Fruit fly (Drosophila melanogaster) whole organism, prepupa: ENCODE results near the gene CG33995.

Experiments
- Blimp-1 ChIP-seq: fragments of 200-800 bp; sonication (Bioruptor generic); optimal IDR thresholded peaks from 3 replicates; lab custom pipeline; 2017; ENCODE audit warnings: missing biosample characterization, missing genetic modification characterization, mild to moderate bottlenecking, moderate library complexity, missing genetic modification reagents
- CG10631 ChIP-seq: fragments of 200-800 bp; sonication (Bioruptor generic); optimal IDR thresholded peaks from 2 replicates; lab custom pipeline; 2016; ENCODE audit warnings: missing biosample characterization, missing genetic modification characterization
- CG10669 ChIP-seq: fragments of 200-800 bp; sonication (Bioruptor generic); optimal IDR thresholded peaks from 3 replicates; lab custom pipeline; 2018; ENCODE audit warnings: missing biosample characterization, mild to moderate bottlenecking, missing genetic modification characterization, moderate library complexity
- CG11294 ChIP-seq: fragments of 200-800 bp; sonication (Bioruptor generic); IDR thresholded peaks from 2 replicates; pipeline ENCODE4 v1.3.6; 2022; ENCODE audit warnings: missing biosample characterization, missing genetic modification characterization
- CG11762 ChIP-seq: fragments of 200-800 bp; sonication (Bioruptor generic); optimal IDR thresholded peaks from 3 replicates; lab custom pipeline; 2016; ENCODE audit warnings: missing biosample characterization, missing genetic modification characterization; ENCODE audit not compliant: insufficient read depth
- CG11902 ChIP-seq: fragments of 200-800 bp; sonication (Bioruptor generic); optimal IDR thresholded peaks from 3 replicates; lab custom pipeline; 2016; ENCODE audit warnings: missing biosample characterization, missing genetic modification characterization
- CG15336 ChIP-seq: fragments of 200-800 bp; sonication (Bioruptor generic); IDR thresholded peaks from 2 replicates; pipeline ENCODE4 v1.3.6; 2022; ENCODE audit warnings: missing biosample characterization, missing genetic modification characterization
- CG1621 ChIP-seq: fragments of 200-800 bp; sonication (Bioruptor generic); optimal IDR thresholded peaks from 3 replicates; lab custom pipeline; 2018; ENCODE audit warnings: missing biosample characterization, mild to moderate bottlenecking, missing genetic modification characterization
- CG16779 ChIP-seq: fragments of 200-800 bp; sonication (Bioruptor generic); optimal IDR thresholded peaks from 3 replicates; lab custom pipeline; 2017; ENCODE audit warnings: missing biosample characterization, mild to moderate bottlenecking, missing genetic modification characterization
- CG34406 ChIP-seq: fragments of 200-800 bp; sonication (Bioruptor generic); optimal IDR thresholded peaks from 3 replicates; lab custom pipeline; 2016; ENCODE audit warnings: missing biosample characterization, missing genetic modification characterization
- CG6163 ChIP-seq: fragments of 200-800 bp; sonication (Bioruptor generic); IDR thresholded peaks from 3 replicates; pipeline ENCODE4 v1.3.6; 2022; ENCODE audit warnings: missing biosample characterization, missing genetic modification characterization
- CG6276 ChIP-seq: fragments of 200-800 bp; sonication (Bioruptor generic); optimal IDR thresholded peaks from 2 replicates; lab custom pipeline; 2017; ENCODE audit warnings: missing biosample characterization, mild to moderate bottlenecking, missing genetic modification characterization
- CG6854 ChIP-seq: fragments of 200-800 bp; sonication (Bioruptor generic); optimal IDR thresholded peaks from 2 replicates; lab custom pipeline; 2017; ENCODE audit warnings: missing biosample characterization, mild to moderate bottlenecking, missing genetic modification characterization
- CG7368 ChIP-seq: fragments of 200-800 bp; sonication (Bioruptor generic); optimal IDR thresholded peaks from 3 replicates; lab custom pipeline; 2016; ENCODE audit warnings: missing biosample characterization, missing genetic modification characterization
- CG8119 ChIP-seq: fragments of 200-800 bp; sonication (Bioruptor generic); IDR thresholded peaks from 3 replicates; pipeline ENCODE4 v1.3.6; 2022; ENCODE audit warnings: missing biosample characterization, missing genetic modification characterization
- CG8319 ChIP-seq: fragments of 200-800 bp; sonication (Bioruptor generic); optimal IDR thresholded peaks from 3 replicates; lab custom pipeline; 2016; ENCODE audit warnings: missing biosample characterization, missing genetic modification characterization
- CG8632 ChIP-seq: fragments of 200-800 bp; sonication (Bioruptor generic); optimal IDR thresholded peaks from 3 replicates; lab custom pipeline; 2016; ENCODE audit warnings: missing biosample characterization, missing genetic modification characterization
- CG9139 ChIP-seq: fragments of 200-800 bp; sonication (Bioruptor generic); optimal IDR thresholded peaks from 3 replicates; lab custom pipeline; 2017; ENCODE audit warnings: missing biosample characterization, mild to moderate bottlenecking, missing genetic modification characterization
- Eip75B ChIP-seq: fragments of 200-800 bp; sonication (Bioruptor generic); optimal IDR thresholded peaks from 3 replicates; lab custom pipeline; 2016; ENCODE audit warnings: missing biosample characterization, missing genetic modification characterization
- Eip78C ChIP-seq: fragments of 200-800 bp; sonication (Bioruptor generic); peaks from one replicate; lab custom pipeline; 2016; ENCODE audit warnings: missing biosample characterization, missing genetic modification characterization
- Ets21C ChIP-seq: fragments of 200-800 bp; sonication (Bioruptor generic); optimal IDR thresholded peaks from 3 replicates; lab custom pipeline; 2016; ENCODE audit warnings: missing biosample characterization, missing genetic modification characterization
- Gug ChIP-seq: fragments of 200-800 bp; sonication (Bioruptor generic); IDR thresholded peaks from 2 replicates; pipeline ENCODE4 v1.3.6; 2022; ENCODE audit warnings: missing biosample characterization, missing genetic modification characterization
- Hr4 ChIP-seq: fragments of 200-800 bp; sonication (Bioruptor generic); optimal IDR thresholded peaks from 3 replicates; lab custom pipeline; 2016; ENCODE audit warnings: missing biosample characterization, missing genetic modification characterization
- Lpt ChIP-seq: fragments of 200-800 bp; sonication (Bioruptor generic); optimal IDR thresholded peaks from 3 replicates; lab custom pipeline; 2016; ENCODE audit warnings: missing biosample characterization, missing genetic modification characterization
- Met ChIP-seq: fragments of 200-800 bp; sonication (Bioruptor generic); optimal IDR thresholded peaks from 3 replicates; lab custom pipeline; 2016; ENCODE audit warnings: missing biosample characterization, missing genetic modification characterization
- OdsH ChIP-seq: fragments of 200-800 bp; sonication (Bioruptor generic); optimal IDR thresholded peaks from 3 replicates; lab custom pipeline; 2016; ENCODE audit warnings: missing biosample characterization, missing genetic modification characterization
- Sox102F ChIP-seq: fragments of 200-800 bp; sonication (Bioruptor generic); optimal IDR thresholded peaks from 2 replicates; lab custom pipeline; 2016; ENCODE audit warnings: missing biosample characterization, mild to moderate bottlenecking, missing genetic modification characterization
- Sox14 ChIP-seq: fragments of 200-800 bp; sonication (Bioruptor generic); optimal IDR thresholded peaks from 3 replicates; lab custom pipeline; 2016; ENCODE audit warnings: missing biosample characterization, missing genetic modification characterization
- Sox15 ChIP-seq: fragments of 200-800 bp; sonication (Bioruptor generic); optimal IDR thresholded peaks from 3 replicates; lab custom pipeline; 2016; ENCODE audit warnings: missing biosample characterization, missing genetic modification characterization
- acj6 ChIP-seq: fragments of 200-800 bp; sonication (Bioruptor generic); optimal IDR thresholded peaks from 3 replicates; lab custom pipeline; 2016; ENCODE audit warnings: missing biosample characterization, missing genetic modification characterization
- cyc ChIP-seq: fragments of 200-800 bp; sonication (Bioruptor generic); optimal IDR thresholded peaks from 3 replicates; lab custom pipeline; 2016; ENCODE audit warnings: missing biosample characterization, missing genetic modification characterization
- dac ChIP-seq: fragments of 200-800 bp; sonication (Bioruptor generic); optimal IDR thresholded peaks from 2 replicates; lab custom pipeline; 2017; ENCODE audit warnings: missing biosample characterization, mild to moderate bottlenecking, missing genetic modification characterization
- dsx ChIP-seq: fragments of 200-800 bp; optimal IDR thresholded peaks from 3 replicates; lab custom pipeline; 2019; ENCODE audit warnings: missing biosample characterization, mild to moderate bottlenecking, missing genetic modification characterization, moderate library complexity; ENCODE audit not compliant: poor library complexity, severe bottlenecking
- eg ChIP-seq: fragments of 200-800 bp; sonication (Bioruptor generic); IDR thresholded peaks from 3 replicates; pipeline ENCODE4 v1.3.6; 2022; ENCODE audit warnings: missing biosample characterization, missing genetic modification characterization
- esn ChIP-seq: fragments of 200-800 bp; sonication (Bioruptor generic); optimal IDR thresholded peaks from 2 replicates; lab custom pipeline; 2016; ENCODE audit warnings: missing biosample characterization, mild to moderate bottlenecking, missing genetic modification characterization, moderate library complexity
- fd59A ChIP-seq: fragments of 200-800 bp; sonication (Bioruptor generic); optimal IDR thresholded peaks from 2 replicates; lab custom pipeline; 2017; ENCODE audit warnings: missing biosample characterization, mild to moderate bottlenecking, missing genetic modification characterization, missing genetic modification reagents
- fd85E ChIP-seq: fragments of 200-800 bp; sonication (Bioruptor generic); optimal IDR thresholded peaks from 3 replicates; lab custom pipeline; 2016; ENCODE audit warnings: missing biosample characterization, missing genetic modification characterization
- fkh ChIP-seq: fragments of 200-800 bp; sonication (Bioruptor generic); optimal IDR thresholded peaks from 3 replicates; lab custom pipeline; 2017; ENCODE audit warnings: missing biosample characterization, mild to moderate bottlenecking, missing genetic modification characterization, moderate library complexity
- lz ChIP-seq: fragments of 200-800 bp; sonication (Bioruptor generic); optimal IDR thresholded peaks from 3 replicates; lab custom pipeline; 2016; ENCODE audit warnings: missing biosample characterization, missing genetic modification characterization
- net ChIP-seq: fragments of 200-800 bp; sonication (Bioruptor generic); optimal IDR thresholded peaks from 3 replicates; lab custom pipeline; 2016; ENCODE audit warnings: missing biosample characterization, missing genetic modification characterization
- pdm3 ChIP-seq: fragments of 200-800 bp; sonication (Bioruptor generic); optimal IDR thresholded peaks from 3 replicates; lab custom pipeline; 2016; ENCODE audit warnings: missing biosample characterization, missing genetic modification characterization
- salr ChIP-seq, 2 experiments: fragments of 200-800 bp; sonication (Bioruptor generic); optimal IDR thresholded peaks; 3 replicates each; lab custom pipeline; 2016 to 2018; ENCODE audit warnings: missing biosample characterization in 2 of 2, missing genetic modification characterization in 2 of 2, mild to moderate bottlenecking in 1 of 2
- spab ChIP-seq: fragments of 200-800 bp; sonication (Bioruptor generic); optimal IDR thresholded peaks from 2 replicates; lab custom pipeline; 2017; ENCODE audit warnings: missing biosample characterization, mild to moderate bottlenecking, missing genetic modification characterization, missing genetic modification reagents
- ss ChIP-seq, 2 experiments: fragments of 200-800 bp; sonication (Bioruptor generic); optimal IDR thresholded peaks; 2 replicates in 1 of 2; 3 replicates in 1 of 2; lab custom pipeline; 2017 to 2018; ENCODE audit warnings: mild to moderate bottlenecking in 2 of 2, missing biosample characterization in 2 of 2, missing genetic modification characterization in 2 of 2, moderate library complexity in 1 of 2
- svp ChIP-seq: fragments of 200-800 bp; sonication (Bioruptor generic); peaks from one replicate; lab custom pipeline; 2016; ENCODE audit warnings: missing biosample characterization, missing genetic modification characterization
- topi ChIP-seq: fragments of 200-800 bp; sonication (Bioruptor generic); optimal IDR thresholded peaks from 3 replicates; lab custom pipeline; 2016; ENCODE audit warnings: missing biosample characterization, missing genetic modification characterization

Gene CG33995

DNA sequence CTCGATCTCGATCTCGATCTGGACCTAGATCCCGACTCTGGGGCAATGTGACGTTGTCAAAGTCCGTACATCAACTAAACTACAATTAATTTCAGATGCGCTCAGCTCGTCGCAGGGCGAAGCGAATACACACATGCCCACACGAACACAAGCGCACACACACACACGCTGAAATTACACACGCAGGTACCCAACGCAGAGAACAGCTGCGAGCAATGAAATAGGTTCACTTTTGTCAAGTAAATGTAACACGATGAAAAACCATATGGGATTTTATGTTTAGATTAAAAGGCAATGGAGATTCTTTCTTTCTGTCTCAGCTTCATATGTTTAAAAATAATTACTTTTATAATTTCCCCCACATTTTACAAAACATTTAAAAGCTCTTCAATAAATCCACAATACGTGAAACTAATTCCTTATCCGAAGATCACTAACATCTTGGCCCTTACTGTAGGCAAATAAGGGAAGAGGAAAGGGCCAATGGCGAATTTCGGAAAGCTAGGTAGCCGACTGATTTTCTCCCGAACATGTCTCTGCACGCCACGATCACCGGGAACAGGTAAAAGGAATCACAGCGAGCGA, 42.7 kb upstream of the CG33995 start (continued):
- TF ChIP-seq net (GFP tag; lab: Kevin White, UChicago) (peak; percentile 74), CG9139 (GFP tag; lab: Kevin White, UChicago) (peak; percentile 77), fkh (GFP tag; lab: Kevin White, UChicago) (peak; percentile 69), CG1621 (tag; lab: Kevin White, UChicago) (peak; percentile 64), CG8119 (GFP tag; lab: Robert Waterston, UW) (peak; percentile 82), CG16779 (tag; lab: Kevin White, UChicago) (peak; percentile 67), CG6854 (GFP tag; lab: Kevin White, UChicago) (peak; percentile 79), fd85E (GFP tag; lab: Kevin White, UChicago) (peak; percentile 60), Hr4 (GFP tag; lab: Kevin White, UChicago) (peak; percentile 73), Sox15 (peak; percentile 64), Sox102F (GFP tag; lab: Kevin White, UChicago) (peak; percentile 86), CG6163 (GFP tag; lab: Robert Waterston, UW) (peak; percentile 85), salr (GFP tag; optimal IDR thresholded peaks at IDR 0.05; lab: Kevin White, UChicago) (peak; percentile 70 to 82), CG6276 (peak; percentile 62), dac (GFP tag; lab: Kevin White, UChicago) (peak; percentile 2), pdm3 (GFP tag; lab: Kevin White, UChicago) (peak; percentile 88)

DNA sequence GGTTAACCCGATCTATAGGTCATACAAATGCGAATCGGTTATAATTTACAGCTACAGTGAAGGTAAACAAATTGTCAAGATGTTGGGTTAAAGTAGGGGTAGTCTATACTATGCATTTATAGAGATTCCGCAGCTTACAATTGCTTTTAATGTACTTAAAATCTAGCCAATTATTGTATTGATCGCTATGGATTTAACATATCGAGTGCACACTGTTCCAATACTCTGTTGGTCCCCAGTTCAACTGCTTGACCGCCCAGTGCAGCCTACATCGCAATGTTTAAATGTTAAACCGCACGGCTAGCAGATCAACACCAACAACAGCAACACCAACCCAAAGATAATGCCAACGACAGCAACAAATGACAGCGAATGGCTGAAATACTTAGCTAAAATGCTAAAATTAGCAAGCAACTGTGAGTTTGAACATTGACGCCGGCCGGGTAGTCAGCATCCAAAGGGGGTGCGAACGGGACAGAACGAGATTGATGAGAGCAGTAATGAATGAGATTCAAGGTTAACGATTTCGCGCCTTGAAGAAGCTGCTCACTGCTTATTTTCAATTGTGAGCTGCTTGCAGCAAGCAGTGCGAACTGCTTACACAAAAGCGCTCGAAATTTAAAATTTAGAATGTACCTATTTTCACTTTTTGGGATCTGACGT, 42.0 kb upstream of the CG33995 start:
- TF ChIP-seq CG8119 (GFP tag; lab: Robert Waterston, UW) (no peak), CG11902 (GFP tag; lab: Kevin White, UChicago) (no peak), Eip75B (GFP tag; lab: Kevin White, UChicago) (no peak), CG8319 (GFP tag; lab: Kevin White, UChicago) (no peak), CG15336 (GFP tag; lab: Robert Waterston, UW) (peak; percentile 7; the same call in 1 of the 2 replicates), topi (GFP tag; lab: Kevin White, UChicago) (no peak), CG6276 (no peak), spab (GFP tag; lab: Kevin White, UChicago) (no peak), acj6 (GFP tag; lab: Kevin White, UChicago) (no peak), CG11294 (GFP tag; lab: Robert Waterston, UW) (peak; percentile 62), CG10631 (GFP tag; lab: Kevin White, UChicago) (no peak), CG8632 (GFP tag; lab: Kevin White, UChicago) (no peak), CG9139 (GFP tag; lab: Kevin White, UChicago) (no peak), CG7368 (no peak), Hr4 (GFP tag; lab: Kevin White, UChicago) (peak; percentile 2), Sox102F (GFP tag; lab: Kevin White, UChicago) (no peak), cyc (GFP tag; lab: Kevin White, UChicago) (no peak), esn (no peak), Sox14 (no peak), Eip78C (GFP tag; lab: Kevin White, UChicago) (no peak), svp (peak; percentile 2), CG1621 (tag; lab: Kevin White, UChicago) (no peak), pdm3 (GFP tag; lab: Kevin White, UChicago) (no peak), CG6163 (GFP tag; lab: Robert Waterston, UW) (peak; percentile 65), OdsH (peak; percentile 9), ss (GFP tag; optimal IDR thresholded peaks at IDR 0.05; lab: Kevin White, UChicago) (no peak), Sox15 (no peak), CG16779 (tag; lab: Kevin White, UChicago) (no peak), Ets21C (GFP tag; lab: Kevin White, UChicago) (no peak), Blimp-1 (no peak), fkh (GFP tag; lab: Kevin White, UChicago) (no peak), CG11762 (GFP tag; lab: Kevin White, UChicago) (no peak), fd59A (GFP tag; lab: Kevin White, UChicago) (no peak), lz (no peak), Met (GFP tag; lab: Kevin White, UChicago) (no peak), CG10669 (GFP tag; lab: Kevin White, UChicago) (no peak), CG34406 (GFP tag; lab: Kevin White, UChicago) (no peak), salr (GFP tag; optimal IDR thresholded peaks at IDR 0.05; lab: Kevin White, UChicago) (peak in 1 of 2 experiments; percentile 23), Gug (peak; percentile 49; the same call in 1 of the 2 replicates), eg (GFP tag; lab: Robert Waterston, UW) (peak; percentile 73), dsx (GFP tag; lab: Kevin White, UChicago) (peak; percentile 57), Lpt (no peak)
